Fruit fly (Drosophila melanogaster) whole organism, pupa: ENCODE measurements around the gene Sec24CD.
A peak's percentile ranks its signal among the peaks of the same experiment; 100 is the strongest.

Experiments
- fd96Ca ChIP-seq: fragments of 200-800 bp; sonication (Bioruptor generic); IDR thresholded peaks from 3 replicates; pipeline ENCODE4 v1.3.6; 2022; ENCODE audit warnings: missing biosample characterization, missing genetic modification characterization
- gl ChIP-seq: fragments of 200-800 bp; sonication (Bioruptor generic); optimal IDR thresholded peaks from 2 replicates; lab custom pipeline; 2018; ENCODE audit warnings: missing biosample characterization, mild to moderate bottlenecking, missing genetic modification characterization

DNA sequence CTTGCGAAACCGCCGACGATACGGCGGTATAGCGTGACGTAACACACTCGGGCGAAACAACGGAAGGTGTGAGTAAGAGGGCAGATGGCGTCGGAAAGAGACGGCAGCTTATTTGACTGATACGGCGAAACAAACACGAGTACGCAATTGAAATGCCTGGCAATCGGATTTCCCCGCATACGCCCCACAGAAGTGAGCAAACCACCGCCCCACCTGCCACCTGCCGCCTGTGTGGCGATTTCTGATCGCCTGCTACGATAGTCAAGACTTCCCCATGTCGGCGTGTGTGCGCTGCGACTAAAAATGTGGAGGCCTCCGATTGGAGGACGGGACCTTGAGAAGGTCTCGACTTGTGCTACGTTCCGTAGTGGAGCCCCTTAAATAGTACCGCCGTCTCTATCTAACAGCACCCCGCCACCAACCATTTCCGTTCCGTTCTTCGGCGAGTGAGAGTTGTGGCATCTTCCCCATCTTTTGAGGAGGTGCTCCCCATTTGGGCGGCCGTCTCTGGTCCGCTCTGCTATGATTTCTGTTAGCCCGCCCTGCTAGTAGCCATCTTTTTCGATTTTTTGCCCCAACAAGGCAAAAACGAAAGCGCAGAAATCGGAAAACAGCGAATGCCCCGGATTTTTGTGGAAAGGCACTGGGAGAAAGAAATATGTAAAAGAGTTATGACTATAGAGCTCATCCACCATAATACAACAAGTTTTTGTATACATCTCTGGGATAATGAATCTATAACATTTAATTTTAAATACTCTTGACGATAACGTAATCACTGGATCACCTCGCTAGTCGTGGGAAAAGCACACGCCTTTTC, 37.8 kb downstream of the Sec24CD start:
- TF ChIP-seq fd96Ca (GFP tag; lab: Robert Waterston, UW) (no peak), gl (tag; lab: Kevin White, UChicago) (peak; percentile 95)
